Worm (Caenorhabditis elegans): Measurements from ENCODE around the gene pat-2.

DNA sequence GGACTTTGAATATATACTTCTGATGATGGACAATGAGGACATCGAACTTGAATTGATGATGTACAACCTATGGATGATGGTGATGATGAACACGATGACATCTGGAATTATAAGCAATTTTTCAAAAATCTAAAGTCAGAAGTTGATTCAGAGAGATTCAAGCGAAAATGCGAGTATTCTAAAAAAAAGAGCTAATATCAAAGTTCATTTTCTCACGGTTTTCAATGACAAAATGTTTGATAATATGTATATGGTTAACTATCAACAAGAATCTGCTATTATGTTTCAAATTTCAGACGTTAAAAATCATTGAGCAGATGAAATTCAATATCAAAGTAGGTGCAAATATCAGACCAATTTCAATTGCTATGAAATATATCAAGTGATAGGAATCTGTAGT is 38.8 kb upstream of the pat-2 start, which contains the start of gene K02D10.4:
- TF ChIP-seq F10B5.3 (tag; optimal IDR thresholded peaks at IDR 0.05) (no peak), Y105C5A.15 (GFP tag; IDR thresholded peaks at IDR 0.05) (no peak), fos-1 (tag; optimal IDR thresholded peaks at IDR 0.05) (no peak), nhr-6 (tag; optimal IDR thresholded peaks at IDR 0.05) (no peak), snpc-4 (tag; optimal IDR thresholded peaks at IDR 0.05) (no peak), aly-2 (tag; optimal IDR thresholded peaks at IDR 0.05) (no peak), pha-4 (GFP tag; IDR thresholded peaks at IDR 0.05) (no peak), pha-4 (tag; optimal IDR thresholded peaks at IDR 0.05) (no peak), ama-1 (optimal IDR thresholded peaks at IDR 0.05) (no peak)

Data from whole organism, L4 larva.